Fruit fly (Drosophila melanogaster) whole organism, wandering third instar larva: ENCODE measurements around the gene CG46510.
"Not testable (repeated sequence)": the region's sequence is repeated elsewhere in the genome, so short reads cannot be mapped to it uniquely, and the experiment has no call there.

Source experiments
- Abd-B ChIP-seq: fragments of >200 bp; optimal IDR thresholded peaks from 2 replicates; lab custom pipeline; 2017; ENCODE audit warnings: missing biosample characterization, missing genetic modification characterization
- Hnf4 ChIP-seq: fragments of 200-800 bp; sonication (Bioruptor generic); optimal IDR thresholded peaks from 2 replicates; lab custom pipeline; 2016; ENCODE audit warnings: missing biosample characterization, mild to moderate bottlenecking, missing genetic modification characterization
- Hr78 ChIP-seq: fragments of >200 bp; optimal IDR thresholded peaks from 2 replicates; lab custom pipeline; 2017; ENCODE audit warnings: missing biosample characterization, missing genetic modification characterization
- Myc ChIP-seq: fragments of >200 bp; optimal IDR thresholded peaks from 2 replicates; lab custom pipeline; 2017
- N ChIP-seq: fragments of >200 bp; optimal IDR thresholded peaks from 2 replicates; lab custom pipeline; 2018; ENCODE audit warnings: missing biosample characterization, missing external identifiers, missing genetic modification characterization
- Sp1 ChIP-seq: fragments of 200-800 bp; sonication (Bioruptor generic); optimal IDR thresholded peaks from 3 replicates; lab custom pipeline; 2019; ENCODE audit warnings: missing biosample characterization, mild to moderate bottlenecking, missing genetic modification characterization, moderate library complexity
- br ChIP-seq: fragments of 200-800 bp; sonication (Bioruptor generic); optimal IDR thresholded peaks from 2 replicates; lab custom pipeline; 2016; ENCODE audit warnings: missing biosample characterization, missing genetic modification characterization
- foxo ChIP-seq, 2 experiments: fragments of 200-800 bp; sonication (Bioruptor generic); optimal IDR thresholded peaks; 2 replicates in 1 of 2; 3 replicates in 1 of 2; lab custom pipeline; 2016 to 2017; ENCODE audit warnings: missing biosample characterization in 2 of 2, missing genetic modification characterization in 2 of 2
- fru ChIP-seq: fragments of 200-800 bp; sonication (Bioruptor generic); optimal IDR thresholded peaks from 3 replicates; lab custom pipeline; 2016; ENCODE audit warnings: missing biosample characterization, mild to moderate bottlenecking, missing genetic modification characterization
- h ChIP-seq: fragments of 200-800 bp; sonication (Bioruptor generic); optimal IDR thresholded peaks from 3 replicates; lab custom pipeline; 2016; ENCODE audit warnings: missing biosample characterization, mild to moderate bottlenecking, missing genetic modification characterization
- pan ChIP-seq: fragments of >200 bp; optimal IDR thresholded peaks from 2 replicates; lab custom pipeline; 2017
- psq ChIP-seq: fragments of 200-800 bp; sonication (Bioruptor generic); optimal IDR thresholded peaks from 3 replicates; lab custom pipeline; 2017; ENCODE audit warnings: missing biosample characterization, mild to moderate bottlenecking, missing genetic modification characterization, moderate library complexity
- tai ChIP-seq: sonication (Bioruptor generic); optimal IDR thresholded peaks from 2 replicates; lab custom pipeline; 2016; ENCODE audit warnings: missing biosample characterization, missing genetic modification characterization

DNA sequence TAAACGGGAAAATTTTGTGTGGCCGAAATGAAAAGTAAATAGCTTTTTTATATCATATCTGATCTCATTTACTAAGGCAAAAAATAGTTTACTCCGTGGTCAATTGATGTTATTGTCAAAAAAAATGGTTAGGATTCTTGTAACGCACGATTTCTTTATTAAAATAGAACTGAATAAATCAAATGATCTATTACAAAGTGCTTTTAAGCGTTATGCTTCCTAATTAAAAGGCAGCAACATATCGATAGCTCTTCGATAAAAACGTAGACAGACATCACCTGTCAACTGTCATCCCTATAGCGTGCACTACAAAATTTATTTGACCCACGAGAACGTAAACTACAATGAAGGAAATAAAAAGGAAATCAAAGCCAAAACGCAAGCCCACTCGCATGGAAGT lies 34.5 kb upstream of the CG46510 start, which contains the start of gene CG40813:
- not testable (repeated sequence) for TF ChIP-seq br (GFP tag; lab: Kevin White, UChicago); Hnf4 (GFP tag; lab: Kevin White, UChicago); Hr78; tai (GFP tag; lab: Kevin White, UChicago); foxo (GFP tag; optimal IDR thresholded peaks at IDR 0.05; lab: Kevin White, UChicago); fru; pan (lab: Kevin White, UChicago); Myc; Sp1 (GFP tag; lab: Kevin White, UChicago); psq; h (GFP tag; lab: Kevin White, UChicago); Abd-B; N (GFP tag; lab: Kevin White, UChicago)
